Fruit fly (Drosophila melanogaster) whole organism, prepupa: ENCODE data around the gene Jon25Bi.

Experiments used
- CG10669 ChIP-seq: fragments of 200-800 bp; sonication (Bioruptor generic); optimal IDR thresholded peaks from 3 replicates; lab custom pipeline; 2018; ENCODE audit warnings: missing biosample characterization, mild to moderate bottlenecking, missing genetic modification characterization, moderate library complexity
- CG11294 ChIP-seq: fragments of 200-800 bp; sonication (Bioruptor generic); IDR thresholded peaks from 2 replicates; pipeline ENCODE4 v1.3.6; 2022; ENCODE audit warnings: missing biosample characterization, missing genetic modification characterization
- CG11762 ChIP-seq: fragments of 200-800 bp; sonication (Bioruptor generic); optimal IDR thresholded peaks from 3 replicates; lab custom pipeline; 2016; ENCODE audit warnings: missing biosample characterization, missing genetic modification characterization; ENCODE audit not compliant: insufficient read depth
- CG15336 ChIP-seq: fragments of 200-800 bp; sonication (Bioruptor generic); IDR thresholded peaks from 2 replicates; pipeline ENCODE4 v1.3.6; 2022; ENCODE audit warnings: missing biosample characterization, missing genetic modification characterization
- CG1621 ChIP-seq: fragments of 200-800 bp; sonication (Bioruptor generic); optimal IDR thresholded peaks from 3 replicates; lab custom pipeline; 2018; ENCODE audit warnings: missing biosample characterization, mild to moderate bottlenecking, missing genetic modification characterization
- CG32006 ChIP-seq: fragments of 200-800 bp; sonication (Bioruptor generic); optimal IDR thresholded peaks from 3 replicates; lab custom pipeline; 2017; ENCODE audit warnings: missing biosample characterization, mild to moderate bottlenecking, missing genetic modification characterization
- CG34406 ChIP-seq: fragments of 200-800 bp; sonication (Bioruptor generic); optimal IDR thresholded peaks from 3 replicates; lab custom pipeline; 2016; ENCODE audit warnings: missing biosample characterization, missing genetic modification characterization
- CG3919 ChIP-seq: fragments of 200-800 bp; sonication (Bioruptor generic); optimal IDR thresholded peaks from 3 replicates; lab custom pipeline; 2016; ENCODE audit warnings: missing biosample characterization, missing genetic modification characterization
- CG4318 ChIP-seq: fragments of 200-800 bp; sonication (Bioruptor generic); optimal IDR thresholded peaks from 3 replicates; lab custom pipeline; 2017; ENCODE audit warnings: missing biosample characterization, mild to moderate bottlenecking, missing genetic modification characterization
- CG6163 ChIP-seq: fragments of 200-800 bp; sonication (Bioruptor generic); IDR thresholded peaks from 3 replicates; pipeline ENCODE4 v1.3.6; 2022; ENCODE audit warnings: missing biosample characterization, missing genetic modification characterization
- CG6276 ChIP-seq: fragments of 200-800 bp; sonication (Bioruptor generic); optimal IDR thresholded peaks from 2 replicates; lab custom pipeline; 2017; ENCODE audit warnings: missing biosample characterization, mild to moderate bottlenecking, missing genetic modification characterization
- CG6792 ChIP-seq: fragments of 200-800 bp; sonication (Bioruptor generic); optimal IDR thresholded peaks from 3 replicates; lab custom pipeline; 2016; ENCODE audit warnings: missing biosample characterization, missing genetic modification characterization
- CG6808 ChIP-seq: fragments of 200-800 bp; sonication (Bioruptor generic); optimal IDR thresholded peaks from 3 replicates; lab custom pipeline; 2017; ENCODE audit warnings: missing biosample characterization, missing genetic modification characterization, mild to moderate bottlenecking, moderate library complexity, missing genetic modification reagents
- CG6854 ChIP-seq: fragments of 200-800 bp; sonication (Bioruptor generic); optimal IDR thresholded peaks from 2 replicates; lab custom pipeline; 2017; ENCODE audit warnings: missing biosample characterization, mild to moderate bottlenecking, missing genetic modification characterization
- CG8119 ChIP-seq: fragments of 200-800 bp; sonication (Bioruptor generic); IDR thresholded peaks from 3 replicates; pipeline ENCODE4 v1.3.6; 2022; ENCODE audit warnings: missing biosample characterization, missing genetic modification characterization
- CG8632 ChIP-seq: fragments of 200-800 bp; sonication (Bioruptor generic); optimal IDR thresholded peaks from 3 replicates; lab custom pipeline; 2016; ENCODE audit warnings: missing biosample characterization, missing genetic modification characterization
- CG9139 ChIP-seq: fragments of 200-800 bp; sonication (Bioruptor generic); optimal IDR thresholded peaks from 3 replicates; lab custom pipeline; 2017; ENCODE audit warnings: missing biosample characterization, mild to moderate bottlenecking, missing genetic modification characterization
- Eip75B ChIP-seq: fragments of 200-800 bp; sonication (Bioruptor generic); optimal IDR thresholded peaks from 3 replicates; lab custom pipeline; 2016; ENCODE audit warnings: missing biosample characterization, missing genetic modification characterization
- Eip78C ChIP-seq: fragments of 200-800 bp; sonication (Bioruptor generic); peaks from one replicate; lab custom pipeline; 2016; ENCODE audit warnings: missing biosample characterization, missing genetic modification characterization
- Eip93F ChIP-seq: fragments of 200-800 bp; sonication (Bioruptor generic); optimal IDR thresholded peaks from 2 replicates; lab custom pipeline; 2016; ENCODE audit warnings: missing biosample characterization, mild to moderate bottlenecking, missing genetic modification characterization
- Ets21C ChIP-seq: fragments of 200-800 bp; sonication (Bioruptor generic); optimal IDR thresholded peaks from 3 replicates; lab custom pipeline; 2016; ENCODE audit warnings: missing biosample characterization, missing genetic modification characterization
- Ets96B ChIP-seq: fragments of 200-800 bp; optimal IDR thresholded peaks from 2 replicates; lab custom pipeline; 2019; ENCODE audit warnings: missing biosample characterization, mild to moderate bottlenecking, missing genetic modification characterization, moderate library complexity
- Gug ChIP-seq: fragments of 200-800 bp; sonication (Bioruptor generic); IDR thresholded peaks from 2 replicates; pipeline ENCODE4 v1.3.6; 2022; ENCODE audit warnings: missing biosample characterization, missing genetic modification characterization
- Hr38 ChIP-seq: sonication (Bioruptor generic); optimal IDR thresholded peaks from 2 replicates; lab custom pipeline; 2016; ENCODE audit warnings: missing biosample characterization, missing genetic modification characterization
- Hr39 ChIP-seq: fragments of 200-800 bp; sonication (Bioruptor generic); optimal IDR thresholded peaks from 2 replicates; lab custom pipeline; 2016; ENCODE audit warnings: missing biosample characterization, missing genetic modification characterization
- Met ChIP-seq: fragments of 200-800 bp; sonication (Bioruptor generic); optimal IDR thresholded peaks from 3 replicates; lab custom pipeline; 2016; ENCODE audit warnings: missing biosample characterization, missing genetic modification characterization
- OdsH ChIP-seq: fragments of 200-800 bp; sonication (Bioruptor generic); optimal IDR thresholded peaks from 3 replicates; lab custom pipeline; 2016; ENCODE audit warnings: missing biosample characterization, missing genetic modification characterization
- Smox ChIP-seq: fragments of 200-800 bp; sonication (Bioruptor generic); optimal IDR thresholded peaks from 3 replicates; lab custom pipeline; 2016; ENCODE audit warnings: missing biosample characterization, missing genetic modification characterization
- Sox102F ChIP-seq: fragments of 200-800 bp; sonication (Bioruptor generic); optimal IDR thresholded peaks from 2 replicates; lab custom pipeline; 2016; ENCODE audit warnings: missing biosample characterization, mild to moderate bottlenecking, missing genetic modification characterization
- Sox14 ChIP-seq: fragments of 200-800 bp; sonication (Bioruptor generic); optimal IDR thresholded peaks from 3 replicates; lab custom pipeline; 2016; ENCODE audit warnings: missing biosample characterization, missing genetic modification characterization
- Sox15 ChIP-seq: fragments of 200-800 bp; sonication (Bioruptor generic); optimal IDR thresholded peaks from 3 replicates; lab custom pipeline; 2016; ENCODE audit warnings: missing biosample characterization, missing genetic modification characterization
- achi ChIP-seq: fragments of 200-800 bp; sonication (Bioruptor generic); optimal IDR thresholded peaks from 3 replicates; lab custom pipeline; 2016; ENCODE audit warnings: missing biosample characterization, missing genetic modification characterization
- cyc ChIP-seq: fragments of 200-800 bp; sonication (Bioruptor generic); optimal IDR thresholded peaks from 3 replicates; lab custom pipeline; 2016; ENCODE audit warnings: missing biosample characterization, missing genetic modification characterization
- dac ChIP-seq: fragments of 200-800 bp; sonication (Bioruptor generic); optimal IDR thresholded peaks from 2 replicates; lab custom pipeline; 2017; ENCODE audit warnings: missing biosample characterization, mild to moderate bottlenecking, missing genetic modification characterization
- dsx ChIP-seq: fragments of 200-800 bp; optimal IDR thresholded peaks from 3 replicates; lab custom pipeline; 2019; ENCODE audit warnings: missing biosample characterization, mild to moderate bottlenecking, missing genetic modification characterization, moderate library complexity; ENCODE audit not compliant: poor library complexity, severe bottlenecking
- esn ChIP-seq: fragments of 200-800 bp; sonication (Bioruptor generic); optimal IDR thresholded peaks from 2 replicates; lab custom pipeline; 2016; ENCODE audit warnings: missing biosample characterization, mild to moderate bottlenecking, missing genetic modification characterization, moderate library complexity
- fd59A ChIP-seq: fragments of 200-800 bp; sonication (Bioruptor generic); optimal IDR thresholded peaks from 2 replicates; lab custom pipeline; 2017; ENCODE audit warnings: missing biosample characterization, mild to moderate bottlenecking, missing genetic modification characterization, missing genetic modification reagents
- net ChIP-seq: fragments of 200-800 bp; sonication (Bioruptor generic); optimal IDR thresholded peaks from 3 replicates; lab custom pipeline; 2016; ENCODE audit warnings: missing biosample characterization, missing genetic modification characterization
- spab ChIP-seq: fragments of 200-800 bp; sonication (Bioruptor generic); optimal IDR thresholded peaks from 2 replicates; lab custom pipeline; 2017; ENCODE audit warnings: missing biosample characterization, mild to moderate bottlenecking, missing genetic modification characterization, missing genetic modification reagents
- ss ChIP-seq, 2 experiments: fragments of 200-800 bp; sonication (Bioruptor generic); optimal IDR thresholded peaks; 2 replicates in 1 of 2; 3 replicates in 1 of 2; lab custom pipeline; 2017 to 2018; ENCODE audit warnings: mild to moderate bottlenecking in 2 of 2, missing biosample characterization in 2 of 2, missing genetic modification characterization in 2 of 2, moderate library complexity in 1 of 2
- topi ChIP-seq: fragments of 200-800 bp; sonication (Bioruptor generic); optimal IDR thresholded peaks from 3 replicates; lab custom pipeline; 2016; ENCODE audit warnings: missing biosample characterization, missing genetic modification characterization
- vri ChIP-seq: fragments of 200-800 bp; sonication (Bioruptor generic); optimal IDR thresholded peaks from 3 replicates; lab custom pipeline; 2016; ENCODE audit warnings: missing biosample characterization, mild to moderate bottlenecking, missing genetic modification characterization

Gene Jon25Bi

DNA sequence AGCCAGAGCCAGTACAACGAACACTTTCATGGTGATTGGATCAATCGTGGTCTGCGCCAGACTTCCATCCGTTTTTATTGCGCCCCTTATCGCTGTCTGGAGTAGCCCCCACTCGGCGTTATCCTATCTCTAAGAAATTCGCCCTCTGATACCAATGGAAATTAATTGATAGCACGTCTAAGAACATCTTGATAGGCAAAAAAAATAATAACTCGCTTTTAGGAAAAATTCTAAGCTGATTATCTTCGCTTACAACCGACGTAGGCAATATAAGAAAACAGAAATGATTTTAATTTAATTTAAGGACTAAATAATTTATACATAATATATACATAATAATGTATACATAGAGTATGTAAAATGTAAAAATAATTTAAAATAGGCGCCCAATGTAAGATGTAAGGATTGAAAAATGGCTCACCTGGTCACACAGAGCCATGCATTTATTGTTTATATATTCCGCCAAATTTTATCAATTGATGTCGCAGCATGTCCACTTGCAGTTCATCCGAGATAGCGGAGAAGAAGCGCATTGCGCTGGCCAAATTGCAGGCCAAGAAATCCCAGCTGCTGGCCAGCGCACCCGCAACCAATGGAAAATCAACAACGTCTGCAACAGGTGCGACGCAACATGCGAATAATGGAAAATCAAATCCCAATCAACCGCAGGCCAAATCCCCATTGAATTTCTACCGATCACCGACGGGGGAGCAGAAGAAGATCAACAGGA is at the start of gene Jon25Bi, which contains the start of gene Marcal1:
Jon25Bi (minus strand) TSS at position 51 of the 730 bp plus-strand sequence.
Marcal1 (plus strand) TSS at position 416 of the 730 bp plus-strand sequence.
- TF ChIP-seq spab (no peak), Eip93F (GFP tag; lab: Kevin White, UChicago) (no peak)
- TF ChIP-seq, all 60 proteins: peak for 0

DNA sequence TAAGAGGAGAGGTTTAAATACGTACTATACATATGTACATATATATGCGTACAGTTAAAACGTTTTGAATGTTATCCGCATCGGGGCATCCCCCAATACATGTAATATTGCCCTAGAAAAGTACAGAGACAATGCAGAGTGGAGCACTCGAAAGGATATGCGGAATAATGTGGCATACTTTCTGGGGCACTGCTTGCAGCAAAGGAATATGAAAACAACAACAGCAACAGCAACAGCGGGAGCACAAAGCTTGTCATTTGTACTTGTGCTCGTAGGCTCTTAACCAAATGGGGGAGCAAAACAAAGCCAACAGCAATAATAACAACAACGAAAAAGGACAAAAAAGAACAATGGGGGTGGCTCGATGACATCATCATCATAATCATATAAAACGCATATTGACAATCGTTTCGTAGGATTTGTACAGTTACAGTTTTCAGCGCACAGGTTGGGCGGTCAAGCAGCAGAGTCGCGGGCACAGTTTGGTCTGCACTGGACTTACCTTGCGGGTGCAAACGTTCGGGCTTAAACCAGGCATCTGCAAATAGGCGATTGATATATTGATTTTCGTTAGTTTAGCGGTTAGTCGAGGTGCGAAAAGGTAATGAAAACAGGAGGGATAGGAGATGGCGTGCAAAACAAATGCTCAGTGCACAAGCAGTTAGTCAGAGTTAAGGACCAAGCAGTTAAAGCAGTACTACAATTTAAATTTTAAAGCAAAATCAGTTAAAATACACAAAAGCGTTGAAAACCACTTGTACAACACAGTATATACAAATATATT is 48.9 kb upstream of the Jon25Bi start:
- TF ChIP-seq CG6163 = 0 out of 3 replicates have a peak, but pooled peaks have one; percentile 8
- no peak for TF ChIP-seq CG4318 (GFP tag; lab: Kevin White, UChicago)
- TF ChIP-seq Eip93F (GFP tag; lab: Kevin White, UChicago) = no peak
- TF ChIP-seq CG11294 (GFP tag; lab: Robert Waterston, UW) = no peak

DNA sequence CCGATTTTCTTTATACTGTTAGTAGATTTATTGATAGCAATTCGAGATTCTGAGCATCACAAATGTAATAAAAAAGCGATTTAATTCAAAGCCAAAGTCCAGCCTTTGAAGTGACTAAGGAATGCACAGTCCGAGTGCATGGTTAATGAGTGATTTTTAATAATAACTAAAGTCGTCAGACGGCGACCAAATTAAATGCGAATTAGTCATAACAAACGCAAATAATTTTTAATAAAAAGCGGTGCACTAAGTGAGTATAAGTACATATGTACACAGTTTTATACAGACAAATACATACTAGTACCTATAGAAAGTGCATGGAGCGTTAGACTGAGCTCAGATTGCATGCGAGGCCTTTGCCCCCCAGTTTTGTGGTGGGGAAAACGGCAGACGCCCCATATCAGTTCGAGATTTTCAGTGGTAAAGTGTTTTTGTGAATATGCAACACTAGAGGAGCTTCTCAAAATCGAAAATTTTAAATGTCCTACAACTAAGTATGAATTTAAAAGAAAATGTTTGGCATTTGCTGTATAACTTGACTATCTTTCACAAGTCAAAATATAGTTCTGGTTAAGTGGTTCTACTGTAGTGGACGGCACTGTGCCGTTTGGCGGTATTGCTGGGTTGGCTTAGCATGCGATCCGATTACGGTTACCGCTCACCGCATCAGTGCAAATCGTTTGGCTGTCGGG is 47.9 kb upstream of the Jon25Bi start:
- TF ChIP-seq achi (GFP tag; lab: Kevin White, UChicago) (peak; percentile 37), CG10669 (no peak), OdsH (GFP tag; lab: Kevin White, UChicago) (peak; percentile 54), Eip75B (GFP tag; lab: Kevin White, UChicago) (no peak), Sox15 (GFP tag; lab: Kevin White, UChicago) (no peak), Smox (GFP tag; lab: Kevin White, UChicago) (no peak), Hr39 (GFP tag; lab: Kevin White, UChicago) (peak; percentile 39), CG3919 (GFP tag; lab: Kevin White, UChicago) (peak; percentile 34), dac (GFP tag; lab: Kevin White, UChicago) (peak; percentile 45), CG1621 (no peak), CG34406 (no peak), Gug (GFP tag; lab: Robert Waterston, UW) (peak; percentile 27; the same call in 1 of the 2 replicates), cyc (GFP tag; lab: Kevin White, UChicago) (peak; percentile 10), CG11762 (GFP tag; lab: Kevin White, UChicago) (no peak), Met (GFP tag; lab: Kevin White, UChicago) (peak; percentile 17), CG6854 (GFP tag; lab: Kevin White, UChicago) (no peak), CG6792 (GFP tag; lab: Kevin White, UChicago) (peak; percentile 9), CG8119 (GFP tag; lab: Robert Waterston, UW) (peak; percentile 82), dsx (GFP tag; lab: Kevin White, UChicago) (no peak), Ets21C (GFP tag; lab: Kevin White, UChicago) (no peak), vri (GFP tag; lab: Kevin White, UChicago) (peak; percentile 45), CG9139 (GFP tag; lab: Kevin White, UChicago) (no peak), CG8632 (GFP tag; lab: Kevin White, UChicago) (no peak), ss (GFP tag; optimal IDR thresholded peaks at IDR 0.05; lab: Kevin White, UChicago) (no peak), Sox102F (GFP tag; lab: Kevin White, UChicago) (no peak), Hr38 (GFP tag; lab: Kevin White, UChicago) (no peak), net (GFP tag; lab: Kevin White, UChicago) (peak; percentile 37), CG6163 (peak; percentile 82), esn (GFP tag; lab: Kevin White, UChicago) (peak; percentile 41), Eip93F (GFP tag; lab: Kevin White, UChicago) (no peak), CG15336 (GFP tag; lab: Robert Waterston, UW) (peak; percentile 82), Sox14 (GFP tag; lab: Kevin White, UChicago) (peak; percentile 39), CG6276 (GFP tag; lab: Kevin White, UChicago) (peak; percentile 63), Ets96B (tag; lab: Kevin White, UChicago) (peak; percentile 13), Eip78C (GFP tag; lab: Kevin White, UChicago) (peak; percentile 76), CG6808 (GFP tag; lab: Kevin White, UChicago) (no peak), topi (peak; percentile 2), CG32006 (peak; percentile 81), fd59A (GFP tag; lab: Kevin White, UChicago) (no peak), CG11294 (GFP tag; lab: Robert Waterston, UW) (peak; percentile 49; the same call in 1 of the 2 replicates)
